Fruit fly (Drosophila melanogaster) whole organism: ENCODE data around the gene CG3191.

ENCODE experiments used
- Dll ChIP-seq: fragments of >200 bp; optimal IDR thresholded peaks from 2 replicates; lab custom pipeline; 2017
- pan ChIP-seq: fragments of >200 bp; optimal IDR thresholded peaks from 2 replicates; lab custom pipeline; 2017
- psq ChIP-seq: fragments of >200 bp; optimal IDR thresholded peaks from 2 replicates; lab custom pipeline; 2017
- usp ChIP-seq: fragments of >200 bp; optimal IDR thresholded peaks from 2 replicates; lab custom pipeline; 2017; ENCODE audit warnings: missing biosample characterization, missing genetic modification characterization, mixed read lengths

DNA sequence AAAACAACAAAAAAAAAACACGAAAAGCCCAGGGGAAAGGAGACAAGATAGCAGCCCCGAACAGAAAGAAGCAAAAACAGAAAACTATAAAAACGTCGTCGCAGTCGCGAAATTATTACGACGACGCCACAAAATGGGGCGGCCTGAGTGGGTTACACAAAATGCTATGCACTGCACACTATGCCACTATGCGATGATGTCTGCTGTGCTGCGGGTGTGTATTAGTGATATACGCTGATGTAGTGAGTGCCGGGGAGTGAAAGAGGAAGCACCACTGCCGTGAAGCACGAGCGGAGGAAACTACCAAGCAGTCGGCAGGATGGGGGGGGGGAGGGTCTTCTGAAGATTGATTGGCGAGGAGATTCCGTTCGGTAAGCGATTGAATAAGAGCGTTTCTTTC is 35.2 kb upstream of the CG3191 start:
- TF ChIP-seq Dll (no peak), psq (lab: Kevin White, UChicago) (no peak), pan (lab: Kevin White, UChicago) (no peak), usp (GFP tag; lab: Kevin White, UChicago) (no peak)
